Fruit fly (Drosophila melanogaster): ENCODE results near the gene ldd.

ldd gene

dm6 chrX:21116864-21117464 lies 6.5 kb upstream of the ldd start, which contains the start of the genes unc and CG15445 (continued):
- TF ChIP-seq dpn (GFP tag; optimal IDR thresholded peaks at IDR 0.05) (peak in 1 of 2 experiments; percentile 9), Sin3A (optimal IDR thresholded peaks at IDR 0.05) (peak; percentile 90), D (optimal IDR thresholded peaks at IDR 0.05) (no peak), D (GFP tag; optimal IDR thresholded peaks at IDR 0.05) (no peak), caup (GFP tag; optimal IDR thresholded peaks at IDR 0.05; ENCODE audit: severe bottlenecking) (no peak), Mrtf (GFP tag; IDR thresholded peaks at IDR 0.05) (no peak), crol (GFP tag; IDR thresholded peaks at IDR 0.05) (no peak), CG11723 (GFP tag; optimal IDR thresholded peaks at IDR 0.05) (no peak), CG8478 (optimal IDR thresholded peaks at IDR 0.05) (no peak), CG7987 (GFP tag; optimal IDR thresholded peaks at IDR 0.05) (no peak), CG9609 (GFP tag; optimal IDR thresholded peaks at IDR 0.05) (no peak), CG9817 (tag; optimal IDR thresholded peaks at IDR 0.05) (no peak), ab (GFP tag; optimal IDR thresholded peaks at IDR 0.05) (no peak), Rfx (GFP tag; IDR thresholded peaks at IDR 0.05) (peak; percentile 73), Stat92E (GFP tag; optimal IDR thresholded peaks at IDR 0.05) (no peak), Hmx (GFP tag; optimal IDR thresholded peaks at IDR 0.05) (no peak), tin (GFP tag; optimal IDR thresholded peaks at IDR 0.05) (peak; percentile 4), CG12391 (tag; optimal IDR thresholded peaks at IDR 0.05) (no peak), run (tag; optimal IDR thresholded peaks at IDR 0.05) (no peak), NK7.1 (GFP tag; optimal IDR thresholded peaks at IDR 0.05) (no peak), Jarid2 (GFP tag; optimal IDR thresholded peaks at IDR 0.05) (no peak), scrt (GFP tag; optimal IDR thresholded peaks at IDR 0.05) (no peak), Sry-δ (GFP tag; optimal IDR thresholded peaks at IDR 0.05) (peak; percentile 85), Xbp1 (GFP tag; optimal IDR thresholded peaks at IDR 0.05) (peak; percentile 34), fu2 (GFP tag; optimal IDR thresholded peaks at IDR 0.05) (no peak), Fer2 (tag; optimal IDR thresholded peaks at IDR 0.05) (no peak), CG17802 (tag; optimal IDR thresholded peaks at IDR 0.05) (peak; percentile 4), zen2 (GFP tag; IDR thresholded peaks at IDR 0.05; ENCODE audit: partially characterized antibody) (peak; percentile 34; the same call in 1 of the 3 replicates), aop (GFP tag; IDR thresholded peaks at IDR 0.05) (no peak), gem (tag; optimal IDR thresholded peaks at IDR 0.05) (no peak), knrl (GFP tag; IDR thresholded peaks at IDR 0.05; ENCODE audit: partially characterized antibody) (peak; percentile 93), CG17328 (GFP tag; IDR thresholded peaks at IDR 0.05) (no peak), gce (GFP tag; IDR thresholded peaks at IDR 0.05) (no peak), CG4404 (GFP tag; IDR thresholded peaks at IDR 0.05) (no peak), tap (tag; optimal IDR thresholded peaks at IDR 0.05) (no peak), trem (tag; optimal IDR thresholded peaks at IDR 0.05) (peak; percentile 46), E2f1 (GFP tag; IDR thresholded peaks at IDR 0.05) (no peak), CG5180 (GFP tag; optimal IDR thresholded peaks at IDR 0.05) (no peak), CG30020 (tag; optimal IDR thresholded peaks at IDR 0.05) (no peak), bigmax (GFP tag; optimal IDR thresholded peaks at IDR 0.05) (no peak), CG31365 (tag; optimal IDR thresholded peaks at IDR 0.05) (no peak), CG15514 (GFP tag; optimal IDR thresholded peaks at IDR 0.05) (peak; percentile 49), CG7372 (GFP tag; IDR thresholded peaks at IDR 0.05) (no peak), CG5953 (GFP tag; IDR thresholded peaks at IDR 0.05) (no peak), CG10366 (GFP tag; IDR thresholded peaks at IDR 0.05) (no peak), C15 (GFP tag; IDR thresholded peaks at IDR 0.05) (no peak), crp (GFP tag; optimal IDR thresholded peaks at IDR 0.05) (peak; percentile 59 to 88), Pdp1 (GFP tag; optimal IDR thresholded peaks at IDR 0.05) (no peak), CG10274 (GFP tag; optimal IDR thresholded peaks at IDR 0.05) (no peak), ac (GFP tag; optimal IDR thresholded peaks at IDR 0.05) (no peak), Lpt (GFP tag; optimal IDR thresholded peaks at IDR 0.05) (no peak)
